Worm (Caenorhabditis elegans) whole organism, young adult: ENCODE data around the gene sqv-2.

Source experiments
- B0261.1 ChIP-seq: sonication (generic microtip); optimal IDR thresholded peaks from 2 replicates; lab custom pipeline; 2016; ENCODE audit warnings: mild to moderate bottlenecking, missing genetic modification characterization, moderate library complexity, missing compliant biosample characterization
- C06A6.2 ChIP-seq: fragments of 200-800 bp; sonication (Bioruptor generic); conservative IDR thresholded peaks from 2 replicates; pipeline ENCODE4 v1.3.6; 2022; ENCODE audit warnings: missing genetic modification characterization, missing compliant biosample characterization
- C17E4.6 ChIP-seq: fragments of 200-800 bp; sonication (Bioruptor generic); IDR thresholded peaks from 2 replicates; pipeline ENCODE4 v1.3.6; 2022; ENCODE audit warnings: missing genetic modification reagents, missing genetic modification characterization, missing compliant biosample characterization
- D2030.7 ChIP-seq: fragments of 200-800 bp; sonication (Bioruptor generic); IDR thresholded peaks from 2 replicates; pipeline ENCODE4 v1.3.6; 2022; ENCODE audit warnings: missing genetic modification reagents, missing genetic modification characterization, missing compliant biosample characterization
- F10E7.11 ChIP-seq: sonication (generic microtip); optimal IDR thresholded peaks from 2 replicates; lab custom pipeline; 2017; ENCODE audit warnings: mild to moderate bottlenecking, missing genetic modification characterization, moderate library complexity, missing compliant biosample characterization
- F37B4.10 ChIP-seq: fragments of 200-800 bp; sonication (Bioruptor generic); IDR thresholded peaks from 2 replicates; pipeline ENCODE4 v1.3.6; 2022; ENCODE audit warnings: missing genetic modification characterization, missing compliant biosample characterization
- F52B5.7 ChIP-seq: sonication (generic microtip); optimal IDR thresholded peaks from 2 replicates; lab custom pipeline; 2016; ENCODE audit warnings: mild to moderate bottlenecking, missing genetic modification characterization, missing compliant biosample characterization
- Y95B8A.8 ChIP-seq: fragments of 200-800 bp; sonication (Bioruptor generic); IDR thresholded peaks from 2 replicates; pipeline ENCODE4 v1.3.6; 2022; ENCODE audit warnings: missing genetic modification reagents, missing genetic modification characterization, missing compliant biosample characterization
- aptf-2 ChIP-seq: fragments of 200-800 bp; sonication (Bioruptor generic); conservative IDR thresholded peaks from 2 replicates; pipeline ENCODE4 v1.3.6; 2022; ENCODE audit warnings: missing genetic modification reagents, missing genetic modification characterization, missing compliant biosample characterization
- aptf-3 ChIP-seq: fragments of 200-800 bp; sonication (Bioruptor generic); IDR thresholded peaks from 2 replicates; pipeline ENCODE4 v1.3.6; 2022; ENCODE audit warnings: missing genetic modification characterization, missing compliant biosample characterization
- atf-7 ChIP-seq: sonication (generic microtip); optimal IDR thresholded peaks from 2 replicates; lab custom pipeline; 2017; ENCODE audit warnings: mild to moderate bottlenecking, missing genetic modification characterization, missing compliant biosample characterization
- athp-1 ChIP-seq: sonication (generic microtip); optimal IDR thresholded peaks from 2 replicates; lab custom pipeline; 2017; ENCODE audit warnings: mild to moderate bottlenecking, missing genetic modification characterization, missing compliant biosample characterization
- attf-3 ChIP-seq: fragments of 200-800 bp; sonication (Bioruptor generic); conservative IDR thresholded peaks from 2 replicates; pipeline ENCODE4 v1.3.6; 2022; ENCODE audit warnings: missing genetic modification reagents, missing genetic modification characterization, missing compliant biosample characterization
- die-1 ChIP-seq: sonication (generic microtip); optimal IDR thresholded peaks from 2 replicates; lab custom pipeline; 2016; ENCODE audit warnings: missing genotype, mild to moderate bottlenecking, missing genetic modification characterization, missing compliant biosample characterization
- dpl-1 ChIP-seq: fragments of 150-350 bp; optimal IDR thresholded peaks from 2 replicates; lab custom pipeline; 2014; ENCODE audit warnings: missing biosample characterization, missing genetic modification reagents, missing genetic modification characterization
- egrh-3 ChIP-seq: fragments of 200-800 bp; sonication (Bioruptor generic); IDR thresholded peaks from 2 replicates; pipeline ENCODE4 v1.3.6; 2022; ENCODE audit warnings: missing genetic modification reagents, missing genetic modification characterization, missing compliant biosample characterization
- ets-4 ChIP-seq: fragments of 200-800 bp; sonication (Bioruptor generic); optimal IDR thresholded peaks from 2 replicates; lab custom pipeline; 2018; ENCODE audit warnings: mild to moderate bottlenecking, missing genetic modification characterization, missing compliant biosample characterization
- fkh-3 ChIP-seq: sonication (generic microtip); optimal IDR thresholded peaks from 2 replicates; lab custom pipeline; 2016; ENCODE audit warnings: mild to moderate bottlenecking, missing genetic modification characterization, missing compliant biosample characterization
- him-1 ChIP-seq: sonication (generic microtip); optimal IDR thresholded peaks from 2 replicates; lab custom pipeline; 2016; ENCODE audit warnings: missing genotype, missing genetic modification reagents, missing genetic modification characterization, missing compliant biosample characterization
- hmg-1.2 ChIP-seq: fragments of 200-800 bp; sonication (Bioruptor generic); IDR thresholded peaks from 2 replicates; pipeline ENCODE4 v1.3.6; 2022; ENCODE audit warnings: missing genetic modification reagents, missing genetic modification characterization, missing compliant biosample characterization
- hrde-1 ChIP-seq: sonication (generic microtip); optimal IDR thresholded peaks from 2 replicates; lab custom pipeline; 2016; ENCODE audit warnings: missing genetic modification characterization, mild to moderate bottlenecking, missing compliant biosample characterization, moderate library complexity, missing genotype, missing genetic modification reagents, borderline replicate concordance
- lin-26 ChIP-seq: fragments of 200-800 bp; sonication (Bioruptor generic); IDR thresholded peaks from 2 replicates; pipeline ENCODE4 v1.3.6; 2022; ENCODE audit warnings: missing genetic modification reagents, missing genetic modification characterization, missing compliant biosample characterization
- nfya-1 ChIP-seq: sonication (generic microtip); optimal IDR thresholded peaks from 2 replicates; lab custom pipeline; 2017; ENCODE audit warnings: antibody characterized with exemption, missing compliant biosample characterization, missing genetic modification characterization, borderline replicate concordance; ENCODE audit not compliant: insufficient read depth
- nfya-2 ChIP-seq: fragments of 200-800 bp; sonication (Bioruptor generic); IDR thresholded peaks from 2 replicates; pipeline ENCODE4 v1.3.6; 2022; ENCODE audit warnings: missing genetic modification reagents, missing genetic modification characterization, missing compliant biosample characterization
- nhr-27 ChIP-seq: fragments of 200-800 bp; sonication (Bioruptor generic); optimal IDR thresholded peaks from 2 replicates; lab custom pipeline; 2018; ENCODE audit warnings: mild to moderate bottlenecking, missing genetic modification characterization, moderate library complexity, missing compliant biosample characterization
- nhr-90 ChIP-seq: sonication (generic microtip); optimal IDR thresholded peaks from 2 replicates; lab custom pipeline; 2016; ENCODE audit warnings: missing genotype, mild to moderate bottlenecking, missing genetic modification characterization, missing compliant biosample characterization
- snpc-1.3 ChIP-seq: sonication (generic microtip); optimal IDR thresholded peaks from 2 replicates; lab custom pipeline; 2017; ENCODE audit warnings: missing genetic modification characterization, mild to moderate bottlenecking, missing compliant biosample characterization, antibody characterized with exemption, moderate library complexity, missing genotype, missing genetic modification reagents; ENCODE audit not compliant: insufficient read depth
- tlf-1 ChIP-seq: fragments of 200-800 bp; sonication (Bioruptor generic); optimal IDR thresholded peaks from 2 replicates; lab custom pipeline; 2018; ENCODE audit warnings: mild to moderate bottlenecking, missing genetic modification characterization, missing compliant biosample characterization
- zfh-2 ChIP-seq: fragments of 200-800 bp; sonication (Bioruptor generic); conservative IDR thresholded peaks from 2 replicates; pipeline ENCODE4 v1.3.6; 2022; ENCODE audit warnings: missing genetic modification reagents, missing genetic modification characterization, missing compliant biosample characterization
- ztf-22 ChIP-seq: fragments of 200-800 bp; sonication (Bioruptor generic); optimal IDR thresholded peaks from 2 replicates; lab custom pipeline; 2018; ENCODE audit warnings: mild to moderate bottlenecking, missing genetic modification characterization, moderate library complexity, missing compliant biosample characterization
- ztf-3 ChIP-seq: fragments of 200-800 bp; sonication (Bioruptor generic); optimal IDR thresholded peaks from 2 replicates; lab custom pipeline; 2018; ENCODE audit warnings: mild to moderate bottlenecking, missing genetic modification characterization, missing compliant biosample characterization

Gene sqv-2

DNA sequence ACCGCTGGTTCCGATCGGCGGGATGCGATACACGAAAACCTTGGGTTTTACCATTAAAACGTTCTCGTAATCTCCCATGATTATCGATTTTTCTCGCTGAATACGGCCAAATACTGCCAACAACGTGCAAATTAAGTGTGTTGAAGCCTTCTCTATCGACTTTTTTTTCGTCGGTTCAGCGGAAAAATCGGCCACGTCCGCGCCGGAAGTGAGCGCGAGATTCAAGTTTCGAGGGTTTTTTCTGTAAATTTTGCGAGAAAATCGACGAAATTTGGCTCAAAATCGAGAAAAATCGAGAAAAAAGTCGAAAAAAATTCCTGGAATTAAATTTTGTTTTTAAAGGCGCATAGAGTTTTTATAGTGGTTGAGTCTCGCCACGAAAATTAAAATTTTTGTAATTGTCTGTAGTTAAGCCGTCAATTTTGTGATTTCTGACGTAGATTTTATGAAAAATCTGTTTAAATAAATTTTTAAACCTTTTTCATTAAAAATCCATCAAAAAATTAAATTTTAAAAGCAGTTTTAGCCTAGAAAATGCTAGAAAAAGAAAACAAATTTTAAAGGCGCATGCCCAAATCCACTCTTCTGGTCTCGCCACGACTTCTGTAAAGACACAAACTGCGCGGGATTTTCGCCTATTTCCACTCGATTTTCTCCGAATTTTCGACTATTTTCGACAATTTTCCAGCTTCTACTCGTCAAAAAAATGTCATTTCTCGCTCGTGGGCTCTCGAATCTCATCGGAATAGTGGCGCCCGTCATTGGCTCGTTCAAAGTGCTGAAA, 25.1 kb upstream of the sqv-2 start, which contains the start of the genes ncap-1 and Y110A2AR.1 (continued):
- peak; percentile 86 for TF ChIP-seq D2030.7 (GFP tag; lab: Robert Waterston, UW)
- TF ChIP-seq zfh-2 (GFP tag; lab: Robert Waterston, UW) = no peak
- no peak for TF ChIP-seq dpl-1 (GFP tag; lab: Kevin White, UChicago)
- TF ChIP-seq atf-7 (tag; lab: Kevin White, UChicago) = no peak
- TF ChIP-seq, all 124 proteins: peak for 17

- no peak for TF ChIP-seq F37B4.10
- TF ChIP-seq hmg-1.2 (GFP tag; lab: Robert Waterston, UW) = peak; percentile 15; the same call in 1 of the 2 replicates
- no peak for TF ChIP-seq Y95B8A.8 (GFP tag; lab: Robert Waterston, UW)
- no peak for TF ChIP-seq B0261.1 (tag; lab: Kevin White, UChicago)
- TF ChIP-seq nfya-1 (tag; lab: Kevin White, UChicago) = no peak
- TF ChIP-seq nhr-90 (tag; lab: Kevin White, UChicago) = no peak
- TF ChIP-seq atf-7 (tag; lab: Kevin White, UChicago) = peak; percentile 37
- TF ChIP-seq ztf-22 = no peak
Measured at ce11 chrII:2913505-2913904, 19.3 kb upstream of the sqv-2 start, which contains the start of gene ubc-15. Gene ubc-15 (minus strand): TSS chrII:2913605.

- TF ChIP-seq egrh-3 (GFP tag; lab: Robert Waterston, UW) = peak; percentile 97
- TF ChIP-seq nfya-2 (GFP tag; lab: Robert Waterston, UW) = no peak
- TF ChIP-seq ets-4 = no peak
- peak; percentile 78; the same call in 1 of the 2 replicates for TF ChIP-seq zfh-2 (GFP tag; lab: Robert Waterston, UW)
- no peak for TF ChIP-seq F37B4.10
- no peak for TF ChIP-seq aptf-3 (GFP tag; lab: Robert Waterston, UW)
- no peak for TF ChIP-seq F52B5.7
- TF ChIP-seq snpc-1.3 = no peak
- TF ChIP-seq tlf-1 (GFP tag; lab: Kevin White, UChicago) = no peak
- TF ChIP-seq hrde-1 (tag; lab: Kevin White, UChicago) = no peak
Measured at ce11 chrII:2903748-2904147, 9.6 kb upstream of the sqv-2 start.

DNA sequence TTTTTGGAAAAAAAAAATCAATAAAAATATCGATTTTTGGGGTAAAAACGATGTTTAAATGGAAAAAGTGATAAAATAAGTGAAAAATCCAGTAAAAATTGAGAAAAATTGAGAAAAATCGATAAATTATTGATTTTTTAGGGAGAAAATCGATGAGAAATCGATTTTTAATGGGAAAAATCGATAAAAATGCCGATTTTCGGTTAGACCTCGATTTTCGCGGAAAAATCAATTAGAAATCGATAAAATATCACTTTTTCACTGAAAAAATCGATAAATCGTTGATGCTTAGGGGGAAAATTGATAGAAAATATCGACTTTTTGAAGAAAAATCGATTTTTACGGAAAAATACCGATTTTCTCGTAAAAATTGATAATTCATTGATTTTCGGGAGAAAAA, 7.0 kb upstream of the sqv-2 start:
- TF ChIP-seq ztf-22 (no peak), athp-1 (tag; lab: Kevin White, UChicago) (no peak), him-1 (no peak), C17E4.6 (GFP tag; lab: Robert Waterston, UW) (no peak), fkh-3 (tag; lab: Kevin White, UChicago) (no peak), aptf-2 (no peak), atf-7 (tag; lab: Kevin White, UChicago) (no peak), die-1 (tag; lab: Kevin White, UChicago) (no peak), ztf-3 (no peak), lin-26 (no peak), aptf-3 (GFP tag; lab: Robert Waterston, UW) (no peak), nhr-90 (tag; lab: Kevin White, UChicago) (no peak), nhr-27 (tag; lab: Kevin White, UChicago) (no peak), nfya-2 (GFP tag; lab: Robert Waterston, UW) (no peak), F10E7.11 (no peak), dpl-1 (GFP tag; lab: Kevin White, UChicago) (no peak), C06A6.2 (GFP tag; lab: Robert Waterston, UW) (no peak), attf-3 (no peak)
